Fruit fly (Drosophila melanogaster) whole organism, embryonic: ENCODE measurements around the gene ppl.

Experiments
- ATbp ChIP-seq: fragments of 200-800 bp; sonication (Bioruptor generic); optimal IDR thresholded peaks from 2 replicates; lab custom pipeline; 2017; ENCODE audit warnings: missing biosample characterization, mild to moderate bottlenecking, missing genetic modification characterization, missing genetic modification reagents
- Asciz ChIP-seq: fragments of 200-800 bp; sonication (Bioruptor generic); optimal IDR thresholded peaks from 2 replicates; lab custom pipeline; 2017; ENCODE audit warnings: missing biosample characterization, mild to moderate bottlenecking, missing genetic modification characterization, missing genetic modification reagents
- CG12744 ChIP-seq: fragments of 200-800 bp; sonication (Bioruptor generic); optimal IDR thresholded peaks from 2 replicates; lab custom pipeline; 2016; ENCODE audit warnings: missing biosample characterization, missing genetic modification characterization
- CG14965 ChIP-seq: fragments of 200-800 bp; sonication (Bioruptor generic); optimal IDR thresholded peaks from 2 replicates; lab custom pipeline; 2016; ENCODE audit warnings: missing biosample characterization, missing genetic modification characterization, borderline replicate concordance
- CG15073 ChIP-seq: fragments of 200-800 bp; sonication (Bioruptor generic); optimal IDR thresholded peaks from 2 replicates; lab custom pipeline; 2016; ENCODE audit warnings: missing biosample characterization, missing genetic modification characterization
- CG18619 ChIP-seq: fragments of 200-800 bp; sonication (Bioruptor generic); optimal IDR thresholded peaks from 3 replicates; lab custom pipeline; 2017; ENCODE audit warnings: missing biosample characterization, mild to moderate bottlenecking, missing genetic modification characterization
- CG2202 ChIP-seq: fragments of 200-800 bp; sonication (Bioruptor generic); optimal IDR thresholded peaks from 2 replicates; lab custom pipeline; 2018; ENCODE audit warnings: missing biosample characterization, mild to moderate bottlenecking, missing genetic modification characterization
- CG34224 ChIP-seq: fragments of 200-800 bp; sonication (Bioruptor generic); IDR thresholded peaks from 3 replicates; pipeline ENCODE4 v1.3.6; 2022; ENCODE audit warnings: missing biosample characterization, missing genetic modification characterization; ENCODE audit not compliant: partially characterized antibody
- CG4820 ChIP-seq: fragments of 200-800 bp; sonication (Bioruptor generic); optimal IDR thresholded peaks from 3 replicates; lab custom pipeline; 2016; ENCODE audit warnings: missing biosample characterization, missing genetic modification characterization
- CG6254 ChIP-seq: fragments of 200-800 bp; sonication (Bioruptor generic); optimal IDR thresholded peaks from 3 replicates; lab custom pipeline; 2017; ENCODE audit warnings: mild to moderate bottlenecking, missing biosample characterization, missing genetic modification reagents, missing genetic modification characterization
- CG6683 ChIP-seq: fragments of 200-800 bp; sonication (Bioruptor generic); optimal IDR thresholded peaks from 2 replicates; lab custom pipeline; 2017; ENCODE audit warnings: missing biosample characterization, mild to moderate bottlenecking, missing genetic modification characterization, missing genetic modification reagents
- CG6689 ChIP-seq: fragments of 200-800 bp; sonication (Bioruptor generic); IDR thresholded peaks from 2 replicates; pipeline ENCODE4 v1.3.6; 2022; ENCODE audit warnings: missing biosample characterization, missing genetic modification characterization
- CG8765 ChIP-seq: fragments of 200-800 bp; sonication (Bioruptor generic); IDR thresholded peaks from 2 replicates; pipeline ENCODE4 v1.3.6; 2022; ENCODE audit warnings: missing biosample characterization, missing genetic modification characterization
- CG9609 ChIP-seq: fragments of 200-800 bp; sonication (Bioruptor generic); optimal IDR thresholded peaks from 3 replicates; lab custom pipeline; 2016; ENCODE audit warnings: missing biosample characterization, missing genetic modification characterization
- CG9797 ChIP-seq: fragments of 200-800 bp; sonication (Bioruptor generic); optimal IDR thresholded peaks from 3 replicates; lab custom pipeline; 2018; ENCODE audit warnings: missing biosample characterization, mild to moderate bottlenecking, missing genetic modification characterization
- CHES-1-like ChIP-seq: fragments of 200-800 bp; sonication (Bioruptor generic); optimal IDR thresholded peaks from 2 replicates; lab custom pipeline; 2016; ENCODE audit warnings: missing biosample characterization, missing genetic modification characterization
- CkIIα-i1 ChIP-seq: fragments of 200-800 bp; sonication (Bioruptor generic); IDR thresholded peaks from 2 replicates; pipeline ENCODE4 v1.3.6; 2022; ENCODE audit warnings: missing biosample characterization, missing genetic modification characterization
- D ChIP-seq, 2 experiments: fragments of 200-800 bp in 1 of 2; fragments of >200 bp in 1 of 2; sonication (Bioruptor generic) in 1 of 2; optimal IDR thresholded peaks; 2 replicates in 1 of 2; 3 replicates in 1 of 2; lab custom pipeline; 2017; ENCODE audit warnings: mild to moderate bottlenecking in 1 of 2, missing biosample characterization in 1 of 2, missing genetic modification characterization in 1 of 2, missing genetic modification reagents in 1 of 2
- Dip2 ChIP-seq: fragments of 200-800 bp; sonication (Bioruptor generic); IDR thresholded peaks from 2 replicates; pipeline ENCODE4 v1.3.6; 2022; ENCODE audit warnings: missing biosample characterization, missing genetic modification characterization
- ERR ChIP-seq: fragments of 200-800 bp; sonication (Bioruptor generic); optimal IDR thresholded peaks from 2 replicates; lab custom pipeline; 2016; ENCODE audit warnings: missing biosample characterization, missing genetic modification characterization
- Gug ChIP-seq: fragments of 200-800 bp; sonication (Bioruptor generic); IDR thresholded peaks from 4 replicates; pipeline ENCODE4 v1.3.6; 2022; ENCODE audit warnings: missing biosample characterization, missing genetic modification characterization
- Hmx ChIP-seq: fragments of 200-800 bp; sonication (Bioruptor generic); optimal IDR thresholded peaks from 2 replicates; lab custom pipeline; 2016; ENCODE audit warnings: missing biosample characterization, missing genetic modification characterization
- MESR4 ChIP-seq: fragments of 200-800 bp; sonication (Bioruptor generic); optimal IDR thresholded peaks from 2 replicates; lab custom pipeline; 2018; ENCODE audit warnings: missing biosample characterization, mild to moderate bottlenecking, missing genetic modification characterization, moderate library complexity
- MTF-1 ChIP-seq: fragments of 200-800 bp; sonication (Bioruptor generic); optimal IDR thresholded peaks from 2 replicates; lab custom pipeline; 2018; ENCODE audit warnings: missing biosample characterization, mild to moderate bottlenecking, missing genetic modification characterization, borderline replicate concordance
- Myb ChIP-seq: fragments of 200-800 bp; sonication (Bioruptor generic); optimal IDR thresholded peaks from 2 replicates; lab custom pipeline; 2016; ENCODE audit warnings: missing biosample characterization, missing genetic modification characterization
- Nf-YB ChIP-seq: fragments of 200-800 bp; sonication (Bioruptor generic); optimal IDR thresholded peaks from 3 replicates; lab custom pipeline; 2019; ENCODE audit warnings: missing biosample characterization, mild to moderate bottlenecking, missing genetic modification characterization, moderate library complexity
- Optix ChIP-seq: fragments of 200-800 bp; sonication (Bioruptor generic); IDR thresholded peaks from 3 replicates; pipeline ENCODE4 v1.3.6; 2022; ENCODE audit warnings: missing biosample characterization, missing genetic modification characterization
- Sin3A ChIP-seq: fragments of >200 bp; optimal IDR thresholded peaks from 2 replicates; lab custom pipeline; 2018
- abd-A ChIP-seq: fragments of 200-800 bp; sonication (Bioruptor generic); optimal IDR thresholded peaks from 3 replicates; lab custom pipeline; 2019; ENCODE audit warnings: missing biosample characterization, mild to moderate bottlenecking, missing genetic modification characterization, moderate library complexity
- ara ChIP-seq: fragments of 200-800 bp; sonication (Bioruptor generic); IDR thresholded peaks from 2 replicates; pipeline ENCODE4 v1.3.6; 2022; ENCODE audit warnings: missing biosample characterization, missing genetic modification characterization
- dati ChIP-seq: fragments of 200-800 bp; sonication (Bioruptor generic); IDR thresholded peaks from 2 replicates; pipeline ENCODE4 v1.3.6; 2022; ENCODE audit warnings: missing biosample characterization, missing genetic modification characterization
- dmrt99B ChIP-seq: fragments of 200-800 bp; sonication (Bioruptor generic); optimal IDR thresholded peaks from 2 replicates; lab custom pipeline; 2018; ENCODE audit warnings: missing biosample characterization, mild to moderate bottlenecking, missing genetic modification characterization, moderate library complexity
- ewg ChIP-seq: fragments of 200-800 bp; sonication (Bioruptor generic); optimal IDR thresholded peaks from 3 replicates; lab custom pipeline; 2017; ENCODE audit warnings: mild to moderate bottlenecking, missing biosample characterization, missing genetic modification reagents, missing genetic modification characterization
- eyg ChIP-seq: fragments of 200-800 bp; sonication (Bioruptor generic); optimal IDR thresholded peaks from 3 replicates; lab custom pipeline; 2016; ENCODE audit warnings: missing biosample characterization, missing genetic modification characterization
- fd96Cb ChIP-seq: fragments of 200-800 bp; sonication (Bioruptor generic); optimal IDR thresholded peaks from 2 replicates; lab custom pipeline; 2018; ENCODE audit warnings: missing biosample characterization, mild to moderate bottlenecking, missing genetic modification characterization, moderate library complexity
- hb ChIP-seq: fragments of 200-800 bp; sonication (Bioruptor generic); IDR thresholded peaks from 3 replicates; pipeline ENCODE4 v1.3.6; 2022; ENCODE audit warnings: missing biosample characterization, missing genetic modification characterization; ENCODE audit not compliant: partially characterized antibody
- insv ChIP-seq, 2 experiments: fragments of 200-800 bp; sonication (Bioruptor generic); optimal IDR thresholded peaks; 3 replicates each; lab custom pipeline; 2016 to 2018; ENCODE audit warnings: missing biosample characterization in 2 of 2, missing genetic modification characterization in 2 of 2
- kni ChIP-seq: fragments of 200-800 bp; sonication (Bioruptor generic); optimal IDR thresholded peaks from 3 replicates; lab custom pipeline; 2017; ENCODE audit warnings: mild to moderate bottlenecking, missing biosample characterization, missing genetic modification reagents, missing genetic modification characterization
- lilli ChIP-seq: fragments of 200-800 bp; sonication (Bioruptor generic); optimal IDR thresholded peaks from 3 replicates; lab custom pipeline; 2016; ENCODE audit warnings: missing biosample characterization, missing genetic modification characterization
- oc ChIP-seq: fragments of 200-800 bp; sonication (Bioruptor generic); optimal IDR thresholded peaks from 2 replicates; lab custom pipeline; 2018; ENCODE audit warnings: missing biosample characterization, mild to moderate bottlenecking, missing genetic modification characterization, moderate library complexity
- pan ChIP-seq, 4 experiments: fragments of >200 bp in 3 of 4; fragments of 200-800 bp in 1 of 4; sonication (Bioruptor generic) in 1 of 4; optimal IDR thresholded peaks in 3 of 4; IDR thresholded peaks in 1 of 4; 2 replicates each; pipeline versions ENCODE4 v1.3.6 to Lab custom; 2017 to 2022; ENCODE audit warnings: missing biosample characterization in 2 of 4, missing genetic modification characterization in 2 of 4, mixed read lengths in 1 of 4
- psq ChIP-seq: fragments of 200-800 bp; sonication (Bioruptor generic); optimal IDR thresholded peaks from 2 replicates; lab custom pipeline; 2017; ENCODE audit warnings: missing biosample characterization, missing genetic modification characterization
- ranshi ChIP-seq: fragments of 200-800 bp; sonication (Bioruptor generic); IDR thresholded peaks from 2 replicates; pipeline ENCODE4 v1.3.6; 2022; ENCODE audit warnings: missing biosample characterization, missing genetic modification characterization
- ro ChIP-seq: fragments of 200-800 bp; sonication (Bioruptor generic); IDR thresholded peaks from 2 replicates; pipeline ENCODE4 v1.3.6; 2022; ENCODE audit warnings: missing biosample characterization, missing genetic modification characterization
- row ChIP-seq: fragments of 200-800 bp; sonication (Bioruptor generic); IDR thresholded peaks from 3 replicates; pipeline ENCODE4 v1.3.6; 2022; ENCODE audit warnings: missing biosample characterization, missing genetic modification characterization
- so ChIP-seq: fragments of 200-800 bp; sonication (Bioruptor generic); IDR thresholded peaks from 3 replicates; pipeline ENCODE4 v1.3.6; 2022; ENCODE audit warnings: missing biosample characterization, missing genetic modification characterization
- vvl ChIP-seq: fragments of 200-800 bp; sonication (Bioruptor generic); IDR thresholded peaks from 2 replicates; pipeline ENCODE4 v1.3.6; 2022; ENCODE audit warnings: missing biosample characterization, missing genetic modification characterization
- wdn ChIP-seq: fragments of 200-800 bp; sonication (Bioruptor generic); IDR thresholded peaks from 2 replicates; pipeline ENCODE4 v1.3.6; 2022; ENCODE audit warnings: missing biosample characterization, missing genetic modification characterization

ppl gene

DNA sequence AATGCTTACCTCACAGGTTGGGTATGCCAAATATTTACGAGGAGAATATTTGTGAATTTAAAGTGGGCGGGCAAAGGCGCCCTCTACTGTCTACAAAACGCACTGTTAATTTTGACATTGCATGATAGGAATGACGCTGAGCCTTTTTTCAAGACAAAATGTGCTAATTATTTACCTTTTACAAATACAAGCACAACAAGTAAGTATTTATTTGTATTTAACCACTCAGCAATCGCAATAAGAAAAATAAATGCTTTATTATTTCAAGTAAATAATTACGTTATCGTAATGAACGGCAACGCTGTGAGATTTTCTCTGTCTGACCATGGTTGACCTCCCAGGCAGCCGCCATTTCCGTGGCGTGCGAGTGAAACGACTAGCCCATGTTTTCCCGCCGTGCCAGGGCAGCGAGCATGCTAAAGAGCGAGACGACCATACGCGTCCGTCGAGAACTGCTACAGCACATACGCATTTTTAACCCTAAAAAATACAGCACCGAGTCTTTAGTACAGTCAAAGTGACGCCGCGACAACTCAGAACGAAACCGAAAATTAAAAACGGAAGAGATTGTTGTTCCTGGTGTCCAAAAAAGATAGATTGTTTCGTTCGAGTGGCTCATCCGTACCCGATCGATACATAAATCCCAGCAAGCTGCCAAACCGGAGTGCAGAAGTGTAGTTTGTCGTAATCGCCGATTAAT, 4.5 kb upstream of the ppl start, which contains the start of the genes CG12974 and pzg (continued):
- TF ChIP-seq CG14965 (GFP tag; lab: Kevin White, UChicago) = no peak
- peak; percentile 77 for TF ChIP-seq kni (GFP tag; lab: Kevin White, UChicago)
- TF ChIP-seq wdn (GFP tag; lab: Robert Waterston, UW) = peak; percentile 65; the same call in 1 of the 2 replicates
- peak; percentile 35 for TF ChIP-seq MTF-1 (GFP tag; lab: Kevin White, UChicago)
- TF ChIP-seq Myb = peak; percentile 70
- peak; percentile 7 for TF ChIP-seq CG2202 (tag; lab: Kevin White, UChicago)
- TF ChIP-seq vvl (GFP tag; lab: Robert Waterston, UW) = peak; percentile 83
- peak; percentile 87 for TF ChIP-seq hb (GFP tag; lab: Robert Waterston, UW)
- peak; percentile 83; the same call in 2 of the 3 replicates for TF ChIP-seq Optix
- TF ChIP-seq Gug (GFP tag; lab: Robert Waterston, UW) = no peak
- TF ChIP-seq fd96Cb (tag; lab: Kevin White, UChicago) = peak; percentile 73
- peak; percentile 82 for TF ChIP-seq ara
- peak; percentile 90 for TF ChIP-seq Sin3A (lab: Kevin White, UChicago)
- TF ChIP-seq CkIIα-i1 (GFP tag; lab: Robert Waterston, UW) = no peak
- TF ChIP-seq row (GFP tag; lab: Robert Waterston, UW) = peak; percentile 88
- peak; percentile 57 for TF ChIP-seq eyg
- TF ChIP-seq CG9797 (GFP tag; lab: Kevin White, UChicago) = peak; percentile 71
- no peak for TF ChIP-seq Hmx (GFP tag; lab: Kevin White, UChicago)
- TF ChIP-seq CG34224 = peak; percentile 69; the same call in 1 of the 3 replicates
- TF ChIP-seq MESR4 (GFP tag; lab: Kevin White, UChicago) = peak; percentile 82
- peak; percentile 81 for TF ChIP-seq CHES-1-like (GFP tag; lab: Kevin White, UChicago)
- TF ChIP-seq pan (optimal IDR thresholded peaks at IDR 0.05; lab: Kevin White, UChicago) = no peak
- peak in 1 of 2 experiments; percentile 79 for TF ChIP-seq pan (GFP tag; optimal IDR thresholded peaks at IDR 0.05 in 1 of 2, IDR thresholded peaks at IDR 0.05 in 1 of 2)
- TF ChIP-seq CG6254 = no peak
- no peak for TF ChIP-seq CG15073 (GFP tag; lab: Kevin White, UChicago)
- peak; percentile 63 for TF ChIP-seq abd-A (tag; lab: Kevin White, UChicago)
- peak; percentile 61; the same call in 1 of the 2 replicates for TF ChIP-seq ranshi (GFP tag; lab: Robert Waterston, UW)
- peak; percentile 82 for TF ChIP-seq CG18619
- TF ChIP-seq Nf-YB = peak; percentile 66
- peak; percentile 55 for TF ChIP-seq CG12744
- no peak for TF ChIP-seq Asciz
- TF ChIP-seq dmrt99B (tag; lab: Kevin White, UChicago) = no peak
- TF ChIP-seq dati (GFP tag; lab: Robert Waterston, UW) = peak; percentile 40; the same call in 1 of the 2 replicates
- TF ChIP-seq CG6689 (GFP tag; lab: Robert Waterston, UW) = peak; percentile 59
- no peak for TF ChIP-seq psq (GFP tag; lab: Kevin White, UChicago)
- TF ChIP-seq CG6683 = no peak
- TF ChIP-seq CG9609 (GFP tag; lab: Kevin White, UChicago) = peak; percentile 81
- TF ChIP-seq so (GFP tag; lab: Robert Waterston, UW) = peak; percentile 69; the same call in 1 of the 3 replicates
- TF ChIP-seq ro (GFP tag; lab: Robert Waterston, UW) = peak; percentile 64; the same call in 1 of the 2 replicates
- TF ChIP-seq ERR (GFP tag; lab: Kevin White, UChicago) = peak; percentile 79
- TF ChIP-seq oc (tag; lab: Kevin White, UChicago) = no peak
- peak in 1 of 2 experiments; percentile 42 for TF ChIP-seq insv (GFP tag; optimal IDR thresholded peaks at IDR 0.05; lab: Kevin White, UChicago)
- peak; percentile 86 for TF ChIP-seq CG8765 (GFP tag; lab: Robert Waterston, UW)
- peak; percentile 62 for TF ChIP-seq Dip2 (GFP tag; lab: Robert Waterston, UW)
- peak; percentile 86 for TF ChIP-seq ewg
- TF ChIP-seq D (optimal IDR thresholded peaks at IDR 0.05; lab: Kevin White, UChicago) = no peak
- TF ChIP-seq D (GFP tag; optimal IDR thresholded peaks at IDR 0.05; lab: Kevin White, UChicago) = peak; percentile 63
- TF ChIP-seq lilli (GFP tag; lab: Kevin White, UChicago) = peak; percentile 78
- TF ChIP-seq CG4820 (GFP tag; lab: Kevin White, UChicago) = peak; percentile 77
- TF ChIP-seq ATbp (GFP tag; lab: Kevin White, UChicago) = peak; percentile 55
